Fruit fly (Drosophila melanogaster): ENCODE results near the gene CG14238.
A peak's percentile ranks its signal among the peaks of the same experiment; 100 is the strongest.

DNA sequence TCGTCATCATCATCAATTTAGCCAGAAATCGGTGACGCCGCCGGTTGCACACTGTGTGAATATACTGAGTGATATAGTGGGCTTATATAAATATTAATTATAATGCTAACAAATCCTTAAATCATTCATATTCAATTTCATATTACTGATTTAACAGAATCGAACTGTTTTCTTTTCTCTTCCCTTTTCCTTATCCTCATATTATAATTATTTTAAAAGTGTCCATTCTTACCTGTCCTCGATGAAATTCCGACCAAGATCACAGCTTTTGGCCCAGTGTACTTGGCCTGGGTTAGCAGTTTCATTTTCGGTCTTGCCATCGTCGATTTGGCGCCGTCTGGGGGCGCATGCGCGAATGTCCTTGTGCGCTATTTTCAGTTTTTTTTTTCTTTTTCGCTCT, 25.1 kb upstream of the CG14238 start:
- TF ChIP-seq CG16779 (tag; optimal IDR thresholded peaks at IDR 0.05) (no peak), Sox15 (GFP tag; optimal IDR thresholded peaks at IDR 0.05) (no peak), Gug (GFP tag; IDR thresholded peaks at IDR 0.05) (no peak), Sox14 (GFP tag; optimal IDR thresholded peaks at IDR 0.05) (no peak), CG6276 (GFP tag; optimal IDR thresholded peaks at IDR 0.05) (peak; percentile 15), CG15336 (GFP tag; IDR thresholded peaks at IDR 0.05) (0 out of 2 replicates have a peak, but pooled peaks have one; percentile 23), CG11294 (GFP tag; IDR thresholded peaks at IDR 0.05) (no peak), dac (GFP tag; optimal IDR thresholded peaks at IDR 0.05) (no peak), ss (GFP tag; optimal IDR thresholded peaks at IDR 0.05) (no peak), Ets21C (GFP tag; optimal IDR thresholded peaks at IDR 0.05) (no peak)
